Worm (Caenorhabditis elegans) whole organism, L4 larva: ENCODE data around the gene srx-3.
A peak's percentile ranks its signal among the peaks of the same experiment; 100 is the strongest.

Source experiments
- F10B5.3 ChIP-seq: sonication (generic microtip); optimal IDR thresholded peaks from 2 replicates; lab custom pipeline; 2016; ENCODE audit warnings: mild to moderate bottlenecking, missing genetic modification characterization, missing compliant biosample characterization
- F26F4.8 ChIP-seq: fragments of 200-800 bp; sonication (Bioruptor generic); conservative IDR thresholded peaks from 2 replicates; pipeline ENCODE4 v1.3.6; 2022; ENCODE audit warnings: missing genetic modification characterization, missing compliant biosample characterization
- T26A8.4 ChIP-seq: fragments of 200-800 bp; sonication (Bioruptor generic); IDR thresholded peaks from 2 replicates; pipeline ENCODE4 v1.3.6; 2022; ENCODE audit warnings: missing genetic modification characterization, missing compliant biosample characterization
- ZK337.2 ChIP-seq: fragments of 200-800 bp; sonication (Bioruptor generic); IDR thresholded peaks from 2 replicates; pipeline ENCODE4 v1.3.6; 2022; ENCODE audit warnings: missing genetic modification reagents, missing genetic modification characterization, missing compliant biosample characterization
- ZK546.5 ChIP-seq, 2 experiments: sonication (generic microtip); optimal IDR thresholded peaks; 2 replicates each; lab custom pipeline; 2017; ENCODE audit warnings: missing biosample characterization in 2 of 2, missing genetic modification characterization in 2 of 2
- aha-1 ChIP-seq: fragments of 150-350 bp; peaks from one replicate; lab custom pipeline; 2014; ENCODE audit warnings: missing biosample characterization, missing genetic modification characterization
- aly-2 ChIP-seq: sonication (generic microtip); optimal IDR thresholded peaks from 2 replicates; lab custom pipeline; 2018; ENCODE audit warnings: missing biosample characterization, missing genetic modification characterization
- attf-4 ChIP-seq: sonication (generic microtip); optimal IDR thresholded peaks from 3 replicates; lab custom pipeline; 2017; ENCODE audit warnings: missing biosample characterization, missing genetic modification characterization
- ceh-20 ChIP-seq: fragments of 200-800 bp; sonication (Bioruptor generic); IDR thresholded peaks from 2 replicates; pipeline ENCODE4 v1.3.6; 2022; ENCODE audit warnings: missing genetic modification reagents, missing genetic modification characterization, missing compliant biosample characterization
- ceh-62 ChIP-seq: sonication (generic microtip); optimal IDR thresholded peaks from 2 replicates; lab custom pipeline; 2017; ENCODE audit warnings: missing biosample characterization, missing genetic modification characterization
- daf-12 ChIP-seq: fragments of 150-350 bp; optimal IDR thresholded peaks from 2 replicates; lab custom pipeline; 2014; ENCODE audit warnings: missing biosample characterization, missing genetic modification reagents, missing genetic modification characterization
- daf-19 ChIP-seq: fragments of 200-800 bp; sonication (Bioruptor generic); conservative IDR thresholded peaks from 2 replicates; pipeline ENCODE4 v1.3.6; 2022; ENCODE audit warnings: missing genetic modification characterization, missing compliant biosample characterization
- dmd-6 ChIP-seq: fragments of 200-800 bp; sonication (Bioruptor generic); IDR thresholded peaks from 2 replicates; pipeline ENCODE4 v1.3.6; 2022; ENCODE audit warnings: missing genetic modification reagents, missing genetic modification characterization, missing compliant biosample characterization
- dpl-1 ChIP-seq: fragments of 150-350 bp; optimal IDR thresholded peaks from 2 replicates; lab custom pipeline; 2014; ENCODE audit warnings: missing biosample characterization, missing genetic modification reagents, missing genetic modification characterization
- fkh-10 ChIP-seq: fragments of 150-350 bp; optimal IDR thresholded peaks from 2 replicates; lab custom pipeline; 2014; ENCODE audit warnings: missing biosample characterization, missing genetic modification reagents, missing genetic modification characterization
- gei-8 ChIP-seq: fragments of 200-800 bp; sonication (Bioruptor generic); optimal IDR thresholded peaks from 2 replicates; lab custom pipeline; 2018; ENCODE audit warnings: mild to moderate bottlenecking, missing genetic modification characterization, missing compliant biosample characterization
- lin-13 ChIP-seq: fragments of 150-350 bp; optimal IDR thresholded peaks from 2 replicates; lab custom pipeline; 2014; ENCODE audit warnings: missing biosample characterization, missing genetic modification reagents, missing genetic modification characterization
- lin-15B ChIP-seq: fragments of 150-350 bp; sonication (generic microtip); optimal IDR thresholded peaks from 3 replicates; lab custom pipeline; 2014; ENCODE audit warnings: missing biosample characterization, missing genetic modification characterization
- lir-3 ChIP-seq: sonication (generic microtip); optimal IDR thresholded peaks from 2 replicates; lab custom pipeline; 2016; ENCODE audit warnings: mild to moderate bottlenecking, missing genetic modification characterization, missing compliant biosample characterization
- lsy-2 ChIP-seq, 2 experiments: fragments of 150-350 bp in 1 of 2; sonication (generic microtip) in 1 of 2; optimal IDR thresholded peaks; 2 replicates each; lab custom pipeline; 2014 to 2017; ENCODE audit warnings: missing biosample characterization in 2 of 2, missing genetic modification characterization in 2 of 2
- madf-5 ChIP-seq, 2 experiments: fragments of 200-800 bp; sonication (Bioruptor generic); IDR thresholded peaks; 2 replicates each; pipeline ENCODE4 v1.3.6; 2022; ENCODE audit warnings: missing compliant biosample characterization in 2 of 2, missing genetic modification characterization in 2 of 2
- madf-9 ChIP-seq: fragments of 200-800 bp; sonication (Bioruptor generic); conservative IDR thresholded peaks from 2 replicates; pipeline ENCODE4 v1.3.6; 2022; ENCODE audit warnings: missing genetic modification reagents, missing genetic modification characterization, missing compliant biosample characterization
- mes-2 ChIP-seq: sonication (generic microtip); optimal IDR thresholded peaks from 2 replicates; lab custom pipeline; 2016; ENCODE audit warnings: missing genotype, mild to moderate bottlenecking, missing genetic modification characterization, missing compliant biosample characterization; ENCODE audit not compliant: poor library complexity, severe bottlenecking
- nhr-11 ChIP-seq: fragments of 150-350 bp; optimal IDR thresholded peaks from 2 replicates; lab custom pipeline; 2014; ENCODE audit warnings: missing biosample characterization, missing genetic modification characterization
- nhr-111 ChIP-seq: fragments of 200-800 bp; sonication (Bioruptor generic); optimal IDR thresholded peaks from 2 replicates; lab custom pipeline; 2018; ENCODE audit warnings: mild to moderate bottlenecking, missing genetic modification characterization, missing compliant biosample characterization
- nhr-41 ChIP-seq: fragments of 200-800 bp; sonication (Bioruptor generic); IDR thresholded peaks from 2 replicates; pipeline ENCODE4 v1.3.6; 2022; ENCODE audit warnings: missing genetic modification reagents, missing genetic modification characterization, missing compliant biosample characterization
- nhr-42 ChIP-seq: fragments of 200-800 bp; sonication (Bioruptor generic); IDR thresholded peaks from 2 replicates; pipeline ENCODE4 v1.3.6; 2022; ENCODE audit warnings: missing genetic modification characterization, missing compliant biosample characterization
- nhr-48 ChIP-seq: sonication (generic microtip); optimal IDR thresholded peaks from 2 replicates; lab custom pipeline; 2016; ENCODE audit warnings: mild to moderate bottlenecking, missing genetic modification characterization, missing compliant biosample characterization
- nhr-76 ChIP-seq: fragments of 150-350 bp; optimal IDR thresholded peaks from 2 replicates; lab custom pipeline; 2014; ENCODE audit warnings: missing biosample characterization, missing genetic modification characterization
- php-3 ChIP-seq: fragments of 200-800 bp; sonication (Bioruptor generic); IDR thresholded peaks from 2 replicates; pipeline ENCODE4 v1.3.6; 2022; ENCODE audit warnings: missing genetic modification reagents, missing genetic modification characterization, missing compliant biosample characterization
- pqm-1 ChIP-seq: sonication (generic microtip); optimal IDR thresholded peaks from 2 replicates; lab custom pipeline; 2017; ENCODE audit warnings: missing biosample characterization, missing genetic modification characterization
- rbr-2 ChIP-seq: sonication (generic microtip); optimal IDR thresholded peaks from 2 replicates; lab custom pipeline; 2016; ENCODE audit warnings: missing genotype, missing genetic modification characterization, missing compliant biosample characterization
- saeg-2 ChIP-seq: fragments of 200-800 bp; sonication (Bioruptor generic); IDR thresholded peaks from 2 replicates; pipeline ENCODE4 v1.3.6; 2022; ENCODE audit warnings: missing genetic modification reagents, missing genetic modification characterization, missing compliant biosample characterization
- skn-1 ChIP-seq: fragments of 150-350 bp; optimal IDR thresholded peaks from 2 replicates; lab custom pipeline; 2014; ENCODE audit warnings: missing biosample characterization, missing genetic modification characterization
- spr-3 ChIP-seq: fragments of 200-800 bp; sonication (Bioruptor generic); optimal IDR thresholded peaks from 2 replicates; lab custom pipeline; 2018; ENCODE audit warnings: mild to moderate bottlenecking, missing genetic modification characterization, missing compliant biosample characterization
- unc-62 ChIP-seq, 3 experiments: fragments of 150-350 bp in 1 of 3; sonication (generic microtip); optimal IDR thresholded peaks in 2 of 3; peaks in 1 of 3; 1 replicate in 1 of 3; 2 replicates in 2 of 3; lab custom pipeline; 2014 to 2017; ENCODE audit warnings: missing biosample characterization in 3 of 3, missing genetic modification characterization in 3 of 3, missing genetic modification reagents in 3 of 3, missing genotype in 1 of 3
- vab-7 ChIP-seq: fragments of 200-800 bp; sonication (Bioruptor generic); IDR thresholded peaks from 2 replicates; pipeline ENCODE4 v1.3.6; 2022; ENCODE audit warnings: missing genetic modification reagents, missing genetic modification characterization, missing compliant biosample characterization
- zfp-3 ChIP-seq: fragments of 200-800 bp; sonication (Bioruptor generic); conservative IDR thresholded peaks from 2 replicates; pipeline ENCODE4 v1.3.6; 2022; ENCODE audit warnings: missing genetic modification reagents, missing genetic modification characterization, missing compliant biosample characterization
- zip-11 ChIP-seq: fragments of 200-800 bp; sonication (Bioruptor generic); IDR thresholded peaks from 2 replicates; pipeline ENCODE4 v1.3.6; 2022; ENCODE audit warnings: missing genetic modification characterization, missing compliant biosample characterization
- ztf-11 ChIP-seq: fragments of 150-350 bp; optimal IDR thresholded peaks from 2 replicates; lab custom pipeline; 2014; ENCODE audit warnings: missing biosample characterization, missing genetic modification characterization
- ztf-7 ChIP-seq: fragments of 150-350 bp; optimal IDR thresholded peaks from 2 replicates; lab custom pipeline; 2014; ENCODE audit warnings: missing biosample characterization, missing genetic modification characterization

Gene srx-3

ce11 chrV:9051100-9051499, 45.8 kb downstream of the srx-3 start, which contains the start of gene C25E10.7:
Gene C25E10.7 (minus strand): TSS chrV:9051200.
- TF ChIP-seq ceh-20: no peak
- TF ChIP-seq nhr-76 (tag; lab: Kevin White, UChicago): no peak
- no peak for TF ChIP-seq daf-12 (tag; lab: Kevin White, UChicago)

- no peak for TF ChIP-seq madf-5 (GFP tag; IDR thresholded peaks at IDR 0.05; lab: Robert Waterston, UW)
- no peak for TF ChIP-seq nhr-76 (tag; lab: Kevin White, UChicago)
- TF ChIP-seq aha-1 (tag; lab: Kevin White, UChicago): peak; percentile 93
- TF ChIP-seq, all 104 proteins: peak for 1
Measured at ce11 chrV:9053235-9053634, 47.9 kb downstream of the srx-3 start.

DNA sequence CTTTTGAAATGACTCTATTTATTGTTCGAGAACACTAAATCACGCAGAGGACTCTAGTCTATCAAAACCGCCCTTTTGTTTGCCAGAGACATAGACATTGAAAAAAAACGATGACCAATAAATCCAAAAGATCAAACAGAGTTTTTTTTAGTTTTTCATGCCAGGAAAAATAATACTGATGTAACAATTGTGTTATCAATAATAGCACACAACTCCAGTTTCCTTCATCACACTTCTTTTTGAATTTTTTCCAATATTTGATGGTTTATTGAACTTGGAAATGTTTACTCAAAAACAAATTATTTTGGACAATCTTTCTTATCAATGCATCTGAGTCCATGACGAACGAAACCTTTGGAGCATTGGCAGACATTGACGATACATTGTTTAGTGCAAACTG, 48.6 kb downstream of the srx-3 start, which contains the start of gene C25E10.8:
TSS of gene C25E10.8 (minus strand) at position 101 of the 400 bp plus-strand sequence.
- no peak for TF ChIP-seq aha-1 (tag; lab: Kevin White, UChicago)
- no peak for TF ChIP-seq nhr-76 (tag; lab: Kevin White, UChicago)
- no peak for TF ChIP-seq ZK546.5 (tag; optimal IDR thresholded peaks at IDR 0.05; lab: Kevin White, UChicago)
- TF ChIP-seq pqm-1 (tag; lab: Kevin White, UChicago): no peak
- no peak for TF ChIP-seq fkh-10 (GFP tag; lab: Kevin White, UChicago)
- TF ChIP-seq attf-4 (tag; lab: Kevin White, UChicago): no peak
- no peak for TF ChIP-seq rbr-2 (tag; lab: Kevin White, UChicago)
- TF ChIP-seq php-3 (GFP tag; lab: Robert Waterston, UW): no peak
- TF ChIP-seq gei-8: no peak
- no peak for TF ChIP-seq skn-1
- TF ChIP-seq nhr-48 (tag; lab: Kevin White, UChicago): no peak
- no peak for TF ChIP-seq T26A8.4 (GFP tag; lab: Robert Waterston, UW)
- TF ChIP-seq ztf-11 (tag; lab: Kevin White, UChicago): no peak
- no peak for TF ChIP-seq nhr-42 (GFP tag; lab: Robert Waterston, UW)
- no peak for TF ChIP-seq mes-2 (tag; lab: Kevin White, UChicago)
- no peak for TF ChIP-seq lin-15B
- TF ChIP-seq zfp-3 (GFP tag; lab: Robert Waterston, UW): no peak
- no peak for TF ChIP-seq ZK337.2 (GFP tag; lab: Robert Waterston, UW)
- TF ChIP-seq, all 104 proteins: peak for 0

DNA sequence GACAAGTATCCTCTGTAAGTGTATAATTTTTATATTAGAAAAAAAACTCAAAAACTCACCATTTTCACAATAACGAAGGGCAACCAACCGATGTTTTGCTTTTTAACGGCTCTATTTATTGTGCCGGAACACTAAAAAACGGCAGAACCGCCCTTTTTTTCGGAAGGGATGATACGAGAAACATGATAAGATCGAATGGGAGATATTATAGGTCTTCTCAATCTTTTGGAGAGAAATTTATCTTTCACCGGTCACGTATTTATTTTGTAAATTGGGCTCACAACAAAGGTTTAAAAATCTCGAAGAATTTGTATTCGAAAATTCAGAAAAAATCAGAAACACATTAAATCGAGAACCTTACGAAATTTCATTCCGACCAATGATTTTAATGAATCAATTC, 49.4 kb downstream of the srx-3 start, which contains the start of gene swm-1:
TSS of gene swm-1 (minus strand) at position 101 of the 400 bp plus-strand sequence.
- TF ChIP-seq dpl-1 (GFP tag; lab: Kevin White, UChicago) (no peak), spr-3 (GFP tag; lab: Kevin White, UChicago) (no peak), aha-1 (tag; lab: Kevin White, UChicago) (peak; percentile 11)

DNA sequence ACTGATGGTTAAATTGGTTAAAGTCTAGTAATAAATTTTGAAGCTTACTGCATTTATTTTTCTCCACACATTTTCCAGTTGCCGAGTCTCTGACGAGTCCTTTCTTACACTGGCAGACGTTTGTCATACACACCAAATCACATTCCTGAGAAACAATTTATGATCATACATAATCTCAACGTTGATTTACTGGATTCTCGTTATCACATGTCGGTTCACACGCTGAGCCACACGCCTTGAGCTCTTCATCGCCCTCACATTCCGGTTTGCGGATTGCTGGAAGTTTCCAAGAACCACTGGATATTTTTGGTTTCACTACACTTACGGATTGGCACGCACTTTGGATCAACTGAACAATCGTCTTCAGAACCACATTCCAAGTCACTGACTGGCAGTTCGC, 50.3 kb downstream of the srx-3 start:
- TF ChIP-seq nhr-11 (peak; percentile 17), lsy-2 (tag; optimal IDR thresholded peaks at IDR 0.05; lab: Kevin White, UChicago) (no peak), ZK337.2 (GFP tag; lab: Robert Waterston, UW) (no peak), ceh-62 (tag; lab: Kevin White, UChicago) (no peak), saeg-2 (GFP tag; lab: Robert Waterston, UW) (no peak), fkh-10 (GFP tag; lab: Kevin White, UChicago) (no peak), nhr-41 (no peak), unc-62 (GFP tag; optimal IDR thresholded peaks at IDR 0.05 in 1 of 2; lab: Kevin White, UChicago) (peak in 1 of 2 experiments; percentile 68), unc-62 (tag; optimal IDR thresholded peaks at IDR 0.05; lab: Kevin White, UChicago) (no peak), nhr-42 (GFP tag; lab: Robert Waterston, UW) (no peak)

ce11 chrV:9056253-9056652, 50.9 kb downstream of the srx-3 start, which contains the start of gene C25E10.10:
Gene C25E10.10 (minus strand): TSS chrV:9056353.
- TF ChIP-seq spr-3 (GFP tag; lab: Kevin White, UChicago) (no peak), nhr-48 (tag; lab: Kevin White, UChicago) (no peak), lin-13 (no peak), zip-11 (GFP tag; lab: Robert Waterston, UW) (no peak), fkh-10 (GFP tag; lab: Kevin White, UChicago) (no peak), vab-7 (GFP tag; lab: Robert Waterston, UW) (no peak), madf-9 (GFP tag; lab: Robert Waterston, UW) (no peak), daf-12 (tag; lab: Kevin White, UChicago) (no peak), F10B5.3 (no peak), lir-3 (no peak), dmd-6 (GFP tag; lab: Robert Waterston, UW) (no peak), nhr-111 (GFP tag; lab: Kevin White, UChicago) (no peak), T26A8.4 (GFP tag; lab: Robert Waterston, UW) (no peak), ztf-7 (tag; lab: Kevin White, UChicago) (no peak), gei-8 (no peak), daf-19 (no peak), F26F4.8 (GFP tag; lab: Robert Waterston, UW) (no peak), nhr-11 (no peak), aly-2 (no peak)
